Fruit fly (Drosophila melanogaster): ENCODE measurements around the gene CG43321.

The CG43321 gene

dm6 chr2L:7043039-7043905 is 31.2 kb downstream of the CG43321 start:
- no peak for TF ChIP-seq CG17801 (GFP tag; optimal IDR thresholded peaks at IDR 0.05; ENCODE audit: partially characterized antibody)

dm6 chr2L:7047703-7048102 is 35.6 kb downstream of the CG43321 start:
- TF ChIP-seq CG17801 (GFP tag; optimal IDR thresholded peaks at IDR 0.05; ENCODE audit: partially characterized antibody), result no peak

- peak; percentile 63 for TF ChIP-seq CG17801 (GFP tag; optimal IDR thresholded peaks at IDR 0.05; ENCODE audit: partially characterized antibody)
Observed at dm6 chr2L:7049009-7049647, 37.1 kb downstream of the CG43321 start.

dm6 chr2L:7049680-7050289 is 37.7 kb downstream of the CG43321 start:
- TF ChIP-seq CG17801 (GFP tag; optimal IDR thresholded peaks at IDR 0.05; ENCODE audit: partially characterized antibody), result no peak

dm6 chr2L:7050492-7051182 is 38.6 kb downstream of the CG43321 start:
- no peak for TF ChIP-seq CG17801 (GFP tag; optimal IDR thresholded peaks at IDR 0.05; ENCODE audit: partially characterized antibody)

dm6 chr2L:7051740-7052139 is 39.7 kb downstream of the CG43321 start:
- no peak for TF ChIP-seq CG17801 (GFP tag; optimal IDR thresholded peaks at IDR 0.05; ENCODE audit: partially characterized antibody)

- TF ChIP-seq CG17801 (GFP tag; optimal IDR thresholded peaks at IDR 0.05; ENCODE audit: partially characterized antibody), result peak; percentile 41
Observed at dm6 chr2L:7056189-7056926, 44.3 kb downstream of the CG43321 start, which contains the start of gene Mnn1. Mnn1 (plus strand) TSS chr2L:7056301.

dm6 chr2L:7060751-7061150 is 48.7 kb downstream of the CG43321 start, which contains the start of gene Mst27D:
Mst27D (minus strand) TSS chr2L:7060851.
- no peak for TF ChIP-seq CG17801 (GFP tag; optimal IDR thresholded peaks at IDR 0.05; ENCODE audit: partially characterized antibody)
